Fruit fly (Drosophila melanogaster): ENCODE measurements around the gene Gbeta5.

Gbeta5 gene

dm6 chrX:8114476-8115342, 37.4 kb downstream of the Gbeta5 start (continued):
- TF ChIP-seq CG4424 (GFP tag; optimal IDR thresholded peaks at IDR 0.05) (peak; percentile 48), Myb (GFP tag; optimal IDR thresholded peaks at IDR 0.05) (peak; percentile 33), Stat92E (GFP tag; optimal IDR thresholded peaks at IDR 0.05) (no peak), ab (GFP tag; optimal IDR thresholded peaks at IDR 0.05) (no peak), cwo (GFP tag; optimal IDR thresholded peaks at IDR 0.05) (peak; percentile 70), CG13123 (GFP tag; optimal IDR thresholded peaks at IDR 0.05) (no peak), NfI (GFP tag; optimal IDR thresholded peaks at IDR 0.05) (peak; percentile 78), cato (GFP tag; optimal IDR thresholded peaks at IDR 0.05; ENCODE audit: borderline replicate concordance) (no peak), trh (GFP tag; optimal IDR thresholded peaks at IDR 0.05) (no peak), CG34224 (GFP tag; IDR thresholded peaks at IDR 0.05; ENCODE audit: partially characterized antibody) (no peak), CG6272 (GFP tag; IDR thresholded peaks at IDR 0.05) (no peak), CG8281 (tag; optimal IDR thresholded peaks at IDR 0.05) (no peak), lbe (GFP tag; optimal IDR thresholded peaks at IDR 0.05) (no peak), Awh (GFP tag; IDR thresholded peaks at IDR 0.05) (no peak), CG11093 (GFP tag; IDR thresholded peaks at IDR 0.05) (no peak), CG9876 (GFP tag; optimal IDR thresholded peaks at IDR 0.05) (no peak), chn (GFP tag; optimal IDR thresholded peaks at IDR 0.05) (peak; percentile 37), CG2120 (GFP tag; optimal IDR thresholded peaks at IDR 0.05) (peak; percentile 83), fd3F (GFP tag; optimal IDR thresholded peaks at IDR 0.05) (peak; percentile 52), Opbp (GFP tag; IDR thresholded peaks at IDR 0.05; ENCODE audit: partially characterized antibody) (no peak), schlank (tag; optimal IDR thresholded peaks at IDR 0.05) (peak; percentile 69), twi (tag; optimal IDR thresholded peaks at IDR 0.05) (peak; percentile 10), CG17612 (GFP tag; IDR thresholded peaks at IDR 0.05) (no peak), CG11695 (GFP tag; IDR thresholded peaks at IDR 0.05) (peak; percentile 88), pan (optimal IDR thresholded peaks at IDR 0.05) (no peak), pan (GFP tag; optimal IDR thresholded peaks at IDR 0.05 in 1 of 2, IDR thresholded peaks at IDR 0.05 in 1 of 2) (peak in 1 of 2 experiments; percentile 73), CG15696 (tag; optimal IDR thresholded peaks at IDR 0.05) (peak; percentile 15), Med (GFP tag) (peak; percentile 86), CG1602 (GFP tag; optimal IDR thresholded peaks at IDR 0.05) (peak; percentile 24), Atf6 (GFP tag; IDR thresholded peaks at IDR 0.05) (peak; percentile 70), CG4730 (GFP tag; IDR thresholded peaks at IDR 0.05) (no peak), CG8359 (GFP tag; optimal IDR thresholded peaks at IDR 0.05; ENCODE audit: borderline replicate concordance) (no peak), Hsf (GFP tag; optimal IDR thresholded peaks at IDR 0.05) (peak; percentile 71), CG3281 (GFP tag; optimal IDR thresholded peaks at IDR 0.05) (peak; percentile 86), CG14667 (GFP tag; IDR thresholded peaks at IDR 0.05) (no peak), CG10366 (GFP tag; IDR thresholded peaks at IDR 0.05) (peak; percentile 43), croc (GFP tag; conservative IDR thresholded peaks at IDR 0.05) (no peak), CG6689 (GFP tag; IDR thresholded peaks at IDR 0.05) (peak; percentile 42), CG14710 (tag; optimal IDR thresholded peaks at IDR 0.05) (peak; percentile 7), dm (GFP tag; optimal IDR thresholded peaks at IDR 0.05) (no peak), unpg (GFP tag; optimal IDR thresholded peaks at IDR 0.05) (peak; percentile 75), CG12071 (GFP tag; optimal IDR thresholded peaks at IDR 0.05) (peak; percentile 55), amos (GFP tag; IDR thresholded peaks at IDR 0.05; ENCODE audit: partially characterized antibody) (no peak), eyg (GFP tag; optimal IDR thresholded peaks at IDR 0.05) (peak; percentile 7), B-H2 (GFP tag; optimal IDR thresholded peaks at IDR 0.05) (peak; percentile 48), nerfin-1 (tag; optimal IDR thresholded peaks at IDR 0.05) (no peak), dysf (GFP tag; IDR thresholded peaks at IDR 0.05) (peak; percentile 73), CG10431 (GFP tag; optimal IDR thresholded peaks at IDR 0.05) (no peak), Bteb2 (GFP tag; optimal IDR thresholded peaks at IDR 0.05) (peak; percentile 48)

Measured in whole organism, embryonic.